Fruit fly (Drosophila melanogaster): ENCODE results near the gene CG33640.

DNA sequence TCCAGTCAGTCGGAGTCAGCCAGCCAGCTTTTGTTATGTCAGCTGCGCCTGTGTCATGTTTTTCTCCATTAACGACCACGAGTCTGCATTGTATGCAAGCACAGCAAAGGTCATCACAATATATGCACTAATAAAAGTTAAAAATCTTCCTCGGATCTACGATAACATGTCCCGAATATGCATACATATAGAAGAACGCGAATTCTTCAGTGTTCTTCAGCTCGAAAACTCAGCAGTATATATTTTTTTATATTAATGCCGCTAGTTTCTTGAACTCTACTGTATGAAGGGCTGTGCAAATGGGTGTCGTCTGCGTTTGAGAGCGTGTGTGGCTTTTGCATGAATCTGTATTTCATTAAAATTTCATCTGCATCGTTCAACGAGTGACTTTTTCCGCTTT lies 45.4 kb upstream of the CG33640 start:
- TF ChIP-seq h (GFP tag; optimal IDR thresholded peaks at IDR 0.05) (no peak), foxo (GFP tag; optimal IDR thresholded peaks at IDR 0.05) (peak in 1 of 2 experiments; percentile 41)

Data from whole organism, wandering third instar larva.